Worm (Caenorhabditis elegans) whole organism, L4/young adult: ENCODE results near the gene nnt-1.

ENCODE experiments used
- W03F9.2 ChIP-seq: fragments of 150-350 bp; optimal IDR thresholded peaks from 2 replicates; lab custom pipeline; 2014; ENCODE audit warnings: missing biosample characterization, missing genetic modification characterization
- him-1 ChIP-seq: sonication (generic microtip); optimal IDR thresholded peaks from 2 replicates; lab custom pipeline; 2016; ENCODE audit warnings: missing genotype, missing genetic modification reagents, missing genetic modification characterization, missing compliant biosample characterization

ce11 chrX:6084439-6084838, 37.7 kb upstream of the nnt-1 start, which contains the start of gene C45B2.2:
- TF ChIP-seq W03F9.2 (no peak), him-1 (tag; lab: Kevin White, UChicago) (no peak)
